Worm (Caenorhabditis elegans) whole organism, L3 larva: ENCODE data around the gene F53F8.5.

Source experiments
- ZK546.5 ChIP-seq: sonication (generic microtip); optimal IDR thresholded peaks from 2 replicates; lab custom pipeline; 2017; ENCODE audit warnings: missing biosample characterization, missing genetic modification characterization
- aly-2 ChIP-seq: fragments of 150-350 bp; optimal IDR thresholded peaks from 2 replicates; lab custom pipeline; 2014; ENCODE audit warnings: missing biosample characterization, missing genetic modification characterization
- ama-1 ChIP-seq: fragments of 150-350 bp; optimal IDR thresholded peaks from 2 replicates; lab custom pipeline; 2018
- ceh-16 ChIP-seq: sonication (generic microtip); optimal IDR thresholded peaks from 2 replicates; lab custom pipeline; 2017; ENCODE audit warnings: missing biosample characterization, missing genetic modification characterization
- ceh-28 ChIP-seq: fragments of 150-350 bp; optimal IDR thresholded peaks from 2 replicates; lab custom pipeline; 2014; ENCODE audit warnings: missing biosample characterization, missing genetic modification reagents, missing genetic modification characterization
- ceh-82 ChIP-seq: fragments of 150-350 bp; optimal IDR thresholded peaks from 2 replicates; lab custom pipeline; 2014; ENCODE audit warnings: missing biosample characterization, missing genetic modification characterization
- ceh-9 ChIP-seq: sonication (generic microtip); optimal IDR thresholded peaks from 2 replicates; lab custom pipeline; 2018; ENCODE audit warnings: missing biosample characterization, missing genetic modification characterization
- daf-12 ChIP-seq: fragments of 150-350 bp; optimal IDR thresholded peaks from 2 replicates; lab custom pipeline; 2014; ENCODE audit warnings: missing biosample characterization, missing genetic modification reagents, missing genetic modification characterization
- egl-27 ChIP-seq: sonication (generic microtip); optimal IDR thresholded peaks from 4 replicates; lab custom pipeline; 2017; ENCODE audit warnings: missing biosample characterization, missing genetic modification reagents, missing genetic modification characterization
- egl-5 ChIP-seq: fragments of 150-350 bp; optimal IDR thresholded peaks from 2 replicates; lab custom pipeline; 2017; ENCODE audit warnings: missing biosample characterization, missing genetic modification reagents, missing genetic modification characterization, inconsistent platforms
- elt-1 ChIP-seq: fragments of 150-350 bp; optimal IDR thresholded peaks from 2 replicates; lab custom pipeline; 2014; ENCODE audit warnings: missing biosample characterization, missing genetic modification characterization
- elt-2 ChIP-seq: sonication (generic microtip); optimal IDR thresholded peaks from 2 replicates; lab custom pipeline; 2016; ENCODE audit warnings: missing genetic modification reagents, mild to moderate bottlenecking, missing genetic modification characterization, missing compliant biosample characterization
- elt-3 ChIP-seq, 3 experiments: fragments of 150-350 bp in 1 of 3; sonication (generic microtip) in 2 of 3; optimal IDR thresholded peaks; 2 replicates in 2 of 3; 4 replicates in 1 of 3; lab custom pipeline; 2014 to 2017; ENCODE audit warnings: missing biosample characterization in 3 of 3, missing genetic modification characterization in 3 of 3
- eor-1 ChIP-seq, 2 experiments: fragments of 150-350 bp; optimal IDR thresholded peaks; 2 replicates each; lab custom pipeline; 2014 to 2018; ENCODE audit warnings: missing biosample characterization in 2 of 2, missing genetic modification characterization in 2 of 2
- fkh-10 ChIP-seq: sonication (generic microtip); optimal IDR thresholded peaks from 2 replicates; lab custom pipeline; 2017; ENCODE audit warnings: missing biosample characterization, missing genetic modification reagents, missing genetic modification characterization
- fos-1 ChIP-seq: fragments of 150-350 bp; optimal IDR thresholded peaks from 2 replicates; lab custom pipeline; 2014; ENCODE audit warnings: missing biosample characterization, missing genetic modification characterization
- hmg-11 ChIP-seq: sonication (generic microtip); optimal IDR thresholded peaks from 2 replicates; lab custom pipeline; 2016; ENCODE audit warnings: missing genetic modification characterization, missing compliant biosample characterization
- jun-1 ChIP-seq: fragments of 150-350 bp; optimal IDR thresholded peaks from 2 replicates; lab custom pipeline; 2014; ENCODE audit warnings: missing biosample characterization, missing genetic modification reagents, missing genetic modification characterization
- lin-15B ChIP-seq: fragments of 150-350 bp; optimal IDR thresholded peaks from 2 replicates; lab custom pipeline; 2014; ENCODE audit warnings: missing biosample characterization, missing genetic modification characterization
- lin-39 ChIP-seq: fragments of 150-350 bp; optimal IDR thresholded peaks from 2 replicates; lab custom pipeline; 2018; ENCODE audit warnings: missing biosample characterization, missing genetic modification reagents, missing genetic modification characterization
- mdl-1 ChIP-seq: fragments of 150-350 bp; optimal IDR thresholded peaks from 2 replicates; lab custom pipeline; 2014; ENCODE audit warnings: missing biosample characterization, missing genetic modification characterization
- mml-1 ChIP-seq: fragments of 150-350 bp; sonication (generic microtip); optimal IDR thresholded peaks from 3 replicates; lab custom pipeline; 2014; ENCODE audit warnings: missing biosample characterization, missing genetic modification characterization
- nfya-1 ChIP-seq: sonication (generic microtip); optimal IDR thresholded peaks from 2 replicates; lab custom pipeline; 2017; ENCODE audit warnings: missing genetic modification characterization, mild to moderate bottlenecking, missing compliant biosample characterization, antibody characterized with exemption, moderate library complexity; ENCODE audit not compliant: insufficient read depth
- nhr-11 ChIP-seq: fragments of 150-350 bp; optimal IDR thresholded peaks from 2 replicates; lab custom pipeline; 2014; ENCODE audit warnings: missing biosample characterization, missing genetic modification characterization
- nhr-12 ChIP-seq: fragments of 150-350 bp; optimal IDR thresholded peaks from 2 replicates; lab custom pipeline; 2014; ENCODE audit warnings: missing biosample characterization, missing genetic modification characterization
- nhr-23 ChIP-seq: fragments of 150-350 bp; optimal IDR thresholded peaks from 2 replicates; lab custom pipeline; 2014; ENCODE audit warnings: missing biosample characterization, missing genetic modification reagents, missing genetic modification characterization
- nhr-25 ChIP-seq: sonication (generic microtip); optimal IDR thresholded peaks from 2 replicates; lab custom pipeline; 2017; ENCODE audit warnings: missing biosample characterization, missing genetic modification characterization
- nhr-28 ChIP-seq: fragments of 150-350 bp; optimal IDR thresholded peaks from 2 replicates; lab custom pipeline; 2014; ENCODE audit warnings: missing biosample characterization, missing genetic modification characterization
- nhr-43 ChIP-seq: sonication (generic microtip); optimal IDR thresholded peaks from 2 replicates; lab custom pipeline; 2016; ENCODE audit warnings: mild to moderate bottlenecking, missing genetic modification characterization, missing compliant biosample characterization; ENCODE audit not compliant: poor library complexity, severe bottlenecking
- nhr-67 ChIP-seq: fragments of 150-350 bp; optimal IDR thresholded peaks from 2 replicates; lab custom pipeline; 2014; ENCODE audit warnings: missing biosample characterization, missing genetic modification characterization
- nhr-76 ChIP-seq: fragments of 150-350 bp; sonication (generic microtip); optimal IDR thresholded peaks from 5 replicates; lab custom pipeline; 2014; ENCODE audit warnings: missing biosample characterization, missing genetic modification characterization
- pha-4 ChIP-seq: fragments of 150-350 bp; optimal IDR thresholded peaks from 2 replicates; lab custom pipeline; 2014; ENCODE audit warnings: missing biosample characterization, missing genetic modification reagents, missing genetic modification characterization
- pqm-1 ChIP-seq: fragments of 150-350 bp; optimal IDR thresholded peaks from 2 replicates; lab custom pipeline; 2017; ENCODE audit warnings: missing biosample characterization, missing genetic modification characterization, inconsistent platforms
- sea-2 ChIP-seq: fragments of 150-350 bp; sonication (generic microtip); optimal IDR thresholded peaks from 4 replicates; lab custom pipeline; 2014; ENCODE audit warnings: missing biosample characterization, missing genetic modification reagents, missing genetic modification characterization
- skn-1 ChIP-seq: fragments of 150-350 bp; optimal IDR thresholded peaks from 2 replicates; lab custom pipeline; 2014; ENCODE audit warnings: missing biosample characterization, missing genetic modification characterization
- snpc-4 ChIP-seq: fragments of 150-350 bp; optimal IDR thresholded peaks from 2 replicates; lab custom pipeline; 2014; ENCODE audit warnings: missing biosample characterization, missing genetic modification characterization
- tbx-2 ChIP-seq: sonication (generic microtip); optimal IDR thresholded peaks from 2 replicates; lab custom pipeline; 2016; ENCODE audit warnings: mild to moderate bottlenecking, missing genetic modification characterization, missing compliant biosample characterization
- unc-39 ChIP-seq: sonication (generic microtip); optimal IDR thresholded peaks from 4 replicates; lab custom pipeline; 2017; ENCODE audit warnings: missing biosample characterization, missing genetic modification characterization

F53F8.5 gene

DNA sequence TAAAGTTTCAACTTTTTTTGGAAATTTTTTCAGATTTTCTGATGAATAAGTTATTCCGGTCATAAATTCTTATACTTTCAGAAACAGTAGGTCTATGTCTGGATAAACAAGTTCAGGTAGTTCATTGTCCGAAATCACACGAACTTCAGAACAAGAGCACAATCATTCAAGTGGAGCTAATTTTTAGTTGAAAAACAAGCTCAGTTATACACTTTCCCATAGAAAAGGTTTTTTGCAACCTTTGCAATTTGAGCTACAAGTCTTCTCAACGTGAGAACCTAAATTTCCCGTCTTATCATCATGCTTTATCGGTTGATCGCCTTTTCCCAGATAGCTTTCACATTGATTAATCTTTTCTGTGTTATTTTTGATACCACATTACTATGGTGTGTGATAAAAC lies 27.9 kb upstream of the F53F8.5 start, which contains the start of gene srxa-1:
TSS of gene srxa-1 (plus strand) at position 301 of the 400 bp plus-strand sequence.
- TF ChIP-seq unc-39 (tag; lab: Kevin White, UChicago) (no peak), elt-2 (tag; lab: Kevin White, UChicago) (no peak), ceh-28 (tag; lab: Kevin White, UChicago) (no peak), ceh-82 (no peak), nhr-11 (tag; lab: Kevin White, UChicago) (no peak), nhr-43 (tag; lab: Kevin White, UChicago) (no peak), elt-3 (tag; optimal IDR thresholded peaks at IDR 0.05; lab: Kevin White, UChicago) (no peak), daf-12 (tag; lab: Kevin White, UChicago) (no peak), hmg-11 (no peak), ama-1 (no peak), nhr-67 (no peak)

DNA sequence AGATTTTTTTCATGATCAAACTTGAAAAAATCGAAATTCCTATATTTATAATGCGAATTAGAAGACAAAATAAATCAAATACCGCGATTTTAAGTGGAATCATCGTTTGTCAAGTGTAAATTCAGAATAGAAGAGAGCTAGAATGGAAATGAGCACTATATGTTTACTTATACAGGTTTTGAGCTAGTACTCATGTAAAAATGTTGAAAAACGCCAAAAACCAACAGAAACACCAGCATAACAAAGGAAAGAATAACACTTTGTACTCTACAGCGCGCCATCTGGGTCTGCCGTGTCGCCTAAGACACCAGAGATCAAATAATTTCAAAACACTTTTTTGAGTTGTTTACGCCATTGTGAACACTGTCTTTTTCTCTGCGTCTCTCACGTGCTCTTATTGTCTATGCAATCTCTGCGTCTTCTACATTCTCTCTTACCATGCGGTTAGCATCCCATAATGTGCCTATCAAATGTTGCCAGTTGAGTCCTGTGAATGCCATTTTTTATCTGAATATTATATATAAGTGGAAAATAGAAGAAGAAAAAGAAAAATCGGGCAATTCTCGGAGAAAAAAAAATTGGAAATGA lies 25.0 kb upstream of the F53F8.5 start, which contains the start of gene ipla-3:
TSS of gene ipla-3 (minus strand) at position 510 of the 588 bp plus-strand sequence.
- TF ChIP-seq mdl-1 (tag; lab: Kevin White, UChicago) (peak; percentile 76), lin-39 (peak; percentile 38), elt-2 (tag; lab: Kevin White, UChicago) (peak; percentile 89), ceh-28 (tag; lab: Kevin White, UChicago) (peak; percentile 70), nhr-25 (tag; lab: Kevin White, UChicago) (no peak), tbx-2 (tag; lab: Kevin White, UChicago) (no peak), ceh-9 (tag; lab: Kevin White, UChicago) (no peak), jun-1 (tag; lab: Kevin White, UChicago) (peak; percentile 71), nhr-23 (tag; lab: Kevin White, UChicago) (peak; percentile 34), fos-1 (no peak), ZK546.5 (tag; lab: Kevin White, UChicago) (no peak), egl-5 (tag; lab: Kevin White, UChicago) (peak; percentile 96), hmg-11 (peak; percentile 61), pqm-1 (tag; lab: Kevin White, UChicago) (peak; percentile 97), egl-27 (tag; lab: Kevin White, UChicago) (no peak), snpc-4 (tag; lab: Kevin White, UChicago) (peak; percentile 53), lin-15B (tag; lab: Kevin White, UChicago) (peak; percentile 12), pha-4 (tag; lab: Kevin White, UChicago) (peak; percentile 97), mml-1 (tag; lab: Kevin White, UChicago) (no peak), eor-1 (tag; optimal IDR thresholded peaks at IDR 0.05; lab: Kevin White, UChicago) (no peak), aly-2 (no peak), daf-12 (tag; lab: Kevin White, UChicago) (no peak), fkh-10 (GFP tag; lab: Kevin White, UChicago) (peak; percentile 47), skn-1 (no peak), nfya-1 (tag; lab: Kevin White, UChicago) (peak; percentile 68)
- TF ChIP-seq, all 47 proteins: peak for 14

DNA sequence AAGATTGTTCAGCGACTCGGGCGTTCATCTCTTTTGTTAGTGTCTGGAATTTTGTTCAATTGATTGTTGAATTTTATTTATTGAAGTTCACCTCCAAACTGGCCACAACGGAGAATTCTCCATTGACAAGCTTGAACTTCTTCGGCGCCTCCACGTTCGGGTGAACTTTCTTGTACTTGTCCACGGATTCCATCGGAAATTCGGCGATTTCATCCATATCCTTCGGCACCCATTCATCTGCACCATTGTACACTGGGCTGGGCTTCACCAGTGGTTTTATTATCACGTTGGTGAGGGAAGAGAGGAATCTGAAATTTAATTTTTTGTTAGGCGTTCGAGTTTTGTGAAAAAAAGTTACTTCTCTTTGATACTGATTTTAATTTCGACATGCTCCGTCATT lies 23.6 kb upstream of the F53F8.5 start:
- no peak for TF ChIP-seq ama-1
- TF ChIP-seq pha-4 (tag; lab: Kevin White, UChicago), result no peak
- TF ChIP-seq fos-1, result no peak
- TF ChIP-seq nhr-12 (tag; lab: Kevin White, UChicago), result no peak
- TF ChIP-seq daf-12 (tag; lab: Kevin White, UChicago), result no peak

DNA sequence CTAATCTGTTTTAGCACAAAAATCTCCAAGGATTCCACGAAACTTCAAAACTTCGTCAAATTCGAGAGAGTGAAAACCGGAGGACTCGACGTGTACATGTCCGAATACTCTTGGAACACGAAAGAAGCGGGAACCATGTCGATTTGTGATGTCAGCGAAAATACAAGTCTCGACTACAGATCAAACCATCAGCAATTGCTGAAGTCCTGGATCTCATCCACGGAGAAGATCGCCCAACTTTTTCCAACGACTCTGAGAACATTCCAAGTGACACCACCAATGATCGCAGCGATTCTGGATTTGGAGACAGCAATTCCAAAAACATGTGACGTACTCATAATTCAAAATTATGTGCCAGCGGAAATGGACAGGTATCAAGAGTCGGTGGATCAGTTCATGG lies 18.6 kb upstream of the F53F8.5 start:
- TF ChIP-seq nhr-12 (tag; lab: Kevin White, UChicago), result no peak
- no peak for TF ChIP-seq sea-2 (GFP tag; lab: Kevin White, UChicago)
- no peak for TF ChIP-seq nhr-28 (tag; lab: Kevin White, UChicago)
- TF ChIP-seq snpc-4 (tag; lab: Kevin White, UChicago), result no peak
- TF ChIP-seq nhr-23 (tag; lab: Kevin White, UChicago), result no peak
- TF ChIP-seq aly-2, result no peak
- no peak for TF ChIP-seq lin-39
- TF ChIP-seq nhr-43 (tag; lab: Kevin White, UChicago), result no peak
- TF ChIP-seq elt-1 (tag; lab: Kevin White, UChicago), result no peak
- TF ChIP-seq ama-1, result no peak
- TF ChIP-seq nhr-25 (tag; lab: Kevin White, UChicago), result no peak
- no peak for TF ChIP-seq nhr-76 (tag; lab: Kevin White, UChicago)
- TF ChIP-seq ceh-16 (tag; lab: Kevin White, UChicago), result no peak
